Worm (Caenorhabditis elegans): ENCODE measurements around the gene fbxb-50.

ce11 chrII:1576030-1576429, 19.8 kb downstream of the fbxb-50 start, which contains the start of gene K05F6.10:
- TF ChIP-seq ztf-11 (tag; optimal IDR thresholded peaks at IDR 0.05) (no peak), ama-1 (optimal IDR thresholded peaks at IDR 0.05) (no peak), egl-27 (tag; optimal IDR thresholded peaks at IDR 0.05) (no peak)
